Worm (Caenorhabditis elegans) whole organism, midembryonic: ENCODE measurements around the gene ran-2.

ENCODE experiments used
- T22C8.4 ChIP-seq: fragments of 200-800 bp; sonication (Bioruptor generic); IDR thresholded peaks from 2 replicates; pipeline ENCODE4 v1.3.6; 2022; ENCODE audit warnings: missing genetic modification characterization, missing compliant biosample characterization
- cog-1 ChIP-seq: sonication (generic microtip); optimal IDR thresholded peaks from 2 replicates; lab custom pipeline; 2016; ENCODE audit warnings: missing genetic modification characterization, missing compliant biosample characterization
- flt-1 ChIP-seq: fragments of 200-800 bp; sonication (Bioruptor generic); IDR thresholded peaks from 2 replicates; pipeline ENCODE4 v1.3.6; 2022; ENCODE audit warnings: missing genetic modification characterization, missing compliant biosample characterization
- med-1 ChIP-seq: sonication (generic microtip); optimal IDR thresholded peaks from 2 replicates; lab custom pipeline; 2017; ENCODE audit warnings: missing genetic modification characterization, mild to moderate bottlenecking, missing compliant biosample characterization, antibody characterized with exemption, missing genetic modification reagents; ENCODE audit not compliant: insufficient read depth
- ref-1 ChIP-seq: fragments of 200-800 bp; sonication (Bioruptor generic); conservative IDR thresholded peaks from 2 replicates; pipeline ENCODE4 v1.3.6; 2022; ENCODE audit warnings: missing genetic modification reagents, missing genetic modification characterization, missing compliant biosample characterization
- tab-1 ChIP-seq: fragments of 200-800 bp; sonication (Bioruptor generic); IDR thresholded peaks from 2 replicates; pipeline ENCODE4 v1.3.6; 2022; ENCODE audit warnings: missing genetic modification characterization, missing compliant biosample characterization
- ztf-23 ChIP-seq: fragments of 200-800 bp; sonication (Bioruptor generic); IDR thresholded peaks from 2 replicates; pipeline ENCODE4 v1.3.6; 2022; ENCODE audit warnings: missing genetic modification reagents, missing genetic modification characterization, missing compliant biosample characterization
- ztf-29 ChIP-seq: fragments of 200-800 bp; sonication (Bioruptor generic); IDR thresholded peaks from 2 replicates; pipeline ENCODE4 v1.3.6; 2022; ENCODE audit warnings: missing genetic modification reagents, missing genetic modification characterization, missing compliant biosample characterization

ce11 chrIII:7969121-7969520 is 35.8 kb downstream of the ran-2 start, which contains the start of the genes F54H12.8 and F54H12.7:
- TF ChIP-seq T22C8.4 (GFP tag; lab: Robert Waterston, UW) (no peak), flt-1 (no peak), med-1 (GFP tag; lab: Kevin White, UChicago) (no peak), ztf-23 (GFP tag; lab: Robert Waterston, UW) (no peak), ref-1 (no peak), cog-1 (no peak), tab-1 (no peak), ztf-29 (no peak)
